Worm (Caenorhabditis elegans): ENCODE results near the gene C28D4.18.
"Not testable (repeated sequence)": the region's sequence is repeated elsewhere in the genome, so short reads cannot be mapped to it uniquely, and the experiment has no call there.

DNA sequence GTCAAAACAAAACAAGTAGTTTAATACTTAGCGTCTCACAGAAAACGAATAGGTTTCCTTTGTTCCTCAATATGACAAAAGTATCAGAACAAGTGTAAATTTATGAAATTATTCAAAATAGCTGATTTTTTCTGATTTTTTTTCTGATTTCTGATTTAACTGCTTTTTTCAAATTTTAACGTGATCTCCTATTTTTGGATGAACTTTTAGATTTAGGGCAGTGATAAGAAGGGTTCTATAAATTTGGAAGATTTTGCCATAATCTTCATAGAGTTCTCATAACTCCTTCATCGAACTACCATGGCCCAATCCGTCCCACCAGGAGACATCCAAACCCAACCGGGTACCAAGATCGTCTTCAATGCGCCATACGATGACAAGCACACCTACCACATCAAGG is 44.7 kb downstream of the C28D4.18 start, which contains the start of gene msp-78:
- TF ChIP-seq aly-2 (tag; optimal IDR thresholded peaks at IDR 0.05); nhr-237 (tag; optimal IDR thresholded peaks at IDR 0.05); elt-3 (tag; optimal IDR thresholded peaks at IDR 0.05); ama-1 (optimal IDR thresholded peaks at IDR 0.05); ztf-11 (tag; optimal IDR thresholded peaks at IDR 0.05); nhr-11 (tag; optimal IDR thresholded peaks at IDR 0.05); unc-62 (GFP tag; optimal IDR thresholded peaks at IDR 0.05); lin-39 (tag; optimal IDR thresholded peaks at IDR 0.05); unc-39 (tag; optimal IDR thresholded peaks at IDR 0.05); nhr-129 (tag; optimal IDR thresholded peaks at IDR 0.05); mbf-1 (tag; optimal IDR thresholded peaks at IDR 0.05); nhr-77 (tag; optimal IDR thresholded peaks at IDR 0.05); zag-1 (tag; optimal IDR thresholded peaks at IDR 0.05); elt-1 (tag; optimal IDR thresholded peaks at IDR 0.05): not testable (repeated sequence)

Measured in whole organism, L2 larva.